ENCODE assay signal across 8 worm cellular contexts in genomic region chrIV:11298154-11299086, ce11.
A peak's percentile ranks its signal among the peaks of the same experiment; 100 is the strongest.
TF ChIP-seq lines count a peak whose summit lies in the region.

Gene B0035.15, minus strand, starts transcription at chrIV:11298252.
Gene dnj-1, plus strand, starts transcription at chrIV:11299036.

TF ChIP-seq in whole organism, L1 larva, 84 proteins besides CTCF, POLR2A, EP300 and RAD21 (continues in another document):
- TF ChIP-seq efl-1 (optimal IDR thresholded peaks at IDR 0.05; lab: Kevin White, UChicago) (peak; percentile 17 to 30), efl-1 (GFP tag; optimal IDR thresholded peaks at IDR 0.05 in 1 of 2; lab: Kevin White, UChicago) (peak; percentile 35 to 47), mep-1 (tag; optimal IDR thresholded peaks at IDR 0.05; lab: Kevin White, UChicago) (peak; percentile 37), pax-3 (tag; optimal IDR thresholded peaks at IDR 0.05; lab: Kevin White, UChicago) (no peak), ztf-4 (tag; optimal IDR thresholded peaks at IDR 0.05; lab: Kevin White, UChicago) (no peak), nhr-19 (GFP tag; conservative IDR thresholded peaks at IDR 0.05; lab: Robert Waterston, UW) (no peak), snpc-4 (tag; optimal IDR thresholded peaks at IDR 0.05; lab: Kevin White, UChicago) (peak; percentile 23), nhr-71 (tag; optimal IDR thresholded peaks at IDR 0.05; lab: Kevin White, UChicago) (peak; percentile 50), hpl-2 (GFP tag; optimal IDR thresholded peaks at IDR 0.05; lab: Kevin White, UChicago) (no peak), dpl-1 (GFP tag; optimal IDR thresholded peaks at IDR 0.05; lab: Kevin White, UChicago) (peak in 1 of 3 experiments; percentile 43), lin-35 (GFP tag; optimal IDR thresholded peaks at IDR 0.05; lab: Kevin White, UChicago) (peak; percentile 21 to 23)

TF ChIP-seq in whole organism, L2 larva, 48 proteins besides CTCF, POLR2A, EP300 and RAD21 (continues in another document):
- peak; percentile 78 for TF ChIP-seq C34F6.9 (tag; optimal IDR thresholded peaks at IDR 0.05; lab: Kevin White, UChicago)
- TF ChIP-seq elt-3 (tag; optimal IDR thresholded peaks at IDR 0.05; lab: Kevin White, UChicago), result no peak
- peak; percentile 19 for TF ChIP-seq F13H6.1 (tag; optimal IDR thresholded peaks at IDR 0.05; lab: Kevin White, UChicago)
- TF ChIP-seq nhr-129 (tag; optimal IDR thresholded peaks at IDR 0.05; lab: Kevin White, UChicago), result peak; percentile 8
- TF ChIP-seq fos-1 (tag; optimal IDR thresholded peaks at IDR 0.05; lab: Kevin White, UChicago), result peak; percentile 67
- peak in 1 of 2 experiments; percentile 52 for TF ChIP-seq lsy-2 (tag; optimal IDR thresholded peaks at IDR 0.05; lab: Kevin White, UChicago)
- TF ChIP-seq blmp-1 (tag; optimal IDR thresholded peaks at IDR 0.05; lab: Kevin White, UChicago; ENCODE audit: insufficient read depth), result peak; percentile 51
- TF ChIP-seq crh-2 (tag; optimal IDR thresholded peaks at IDR 0.05; lab: Kevin White, UChicago), result peak; percentile 43
- no peak for TF ChIP-seq zag-1 (tag; optimal IDR thresholded peaks at IDR 0.05; lab: Kevin White, UChicago)
- peak; percentile 36 for TF ChIP-seq gmeb-1 (tag; optimal IDR thresholded peaks at IDR 0.05; lab: Kevin White, UChicago)
- TF ChIP-seq lin-13 (GFP tag; optimal IDR thresholded peaks at IDR 0.05; lab: Kevin White, UChicago), result no peak

TF ChIP-seq in whole organism, L3 larva, 47 proteins besides CTCF, POLR2A, EP300 and RAD21 (continues in another document):
- TF ChIP-seq snpc-4 (tag; optimal IDR thresholded peaks at IDR 0.05; lab: Kevin White, UChicago) (peak; percentile 33), lin-15B (tag; optimal IDR thresholded peaks at IDR 0.05; lab: Kevin White, UChicago) (peak; percentile 73), nhr-11 (tag; optimal IDR thresholded peaks at IDR 0.05; lab: Kevin White, UChicago) (no peak), ztf-11 (tag; optimal IDR thresholded peaks at IDR 0.05; lab: Kevin White, UChicago) (no peak), egl-5 (tag; optimal IDR thresholded peaks at IDR 0.05; lab: Kevin White, UChicago) (peak; percentile 6), ZK546.5 (tag; optimal IDR thresholded peaks at IDR 0.05; lab: Kevin White, UChicago) (no peak), hmg-11 (tag; optimal IDR thresholded peaks at IDR 0.05; lab: Kevin White, UChicago) (peak; percentile 57), nfya-1 (tag; optimal IDR thresholded peaks at IDR 0.05; lab: Kevin White, UChicago; ENCODE audit: insufficient read depth) (peak; percentile 74), unc-39 (tag; optimal IDR thresholded peaks at IDR 0.05; lab: Kevin White, UChicago) (no peak), unc-62 (GFP tag; optimal IDR thresholded peaks at IDR 0.05; lab: Kevin White, UChicago) (no peak), ama-1 (optimal IDR thresholded peaks at IDR 0.05; lab: Kevin White, UChicago) (no peak), elt-2 (tag; optimal IDR thresholded peaks at IDR 0.05; lab: Kevin White, UChicago) (peak; percentile 7)

TF ChIP-seq in whole organism, L4 larva, 104 proteins besides CTCF, POLR2A, EP300 and RAD21 (continues in another document):
- TF ChIP-seq lin-15B (tag; optimal IDR thresholded peaks at IDR 0.05; lab: Kevin White, UChicago) (no peak), nhr-77 (tag; optimal IDR thresholded peaks at IDR 0.05; lab: Kevin White, UChicago) (peak; percentile 1), nhr-42 (GFP tag; IDR thresholded peaks at IDR 0.05; lab: Robert Waterston, UW) (no peak), ceh-28 (tag; optimal IDR thresholded peaks at IDR 0.05; lab: Kevin White, UChicago) (no peak), lin-38 (GFP tag; IDR thresholded peaks at IDR 0.05; lab: Robert Waterston, UW) (peak; percentile 69), lin-1 (GFP tag; IDR thresholded peaks at IDR 0.05; lab: Robert Waterston, UW) (no peak), ceh-20 (GFP tag; IDR thresholded peaks at IDR 0.05; lab: Robert Waterston, UW) (no peak), unc-130 (GFP tag; optimal IDR thresholded peaks at IDR 0.05; lab: Kevin White, UChicago) (no peak), dve-1 (tag; optimal IDR thresholded peaks at IDR 0.05; lab: Kevin White, UChicago; ENCODE audit: insufficient read depth) (peak; percentile 46), nhr-111 (GFP tag; optimal IDR thresholded peaks at IDR 0.05; lab: Kevin White, UChicago) (no peak), F26F4.8 (GFP tag; conservative IDR thresholded peaks at IDR 0.05; lab: Robert Waterston, UW) (no peak), mdl-1 (tag; optimal IDR thresholded peaks at IDR 0.05; lab: Kevin White, UChicago) (no peak), dmd-8 (GFP tag; IDR thresholded peaks at IDR 0.05; lab: Robert Waterston, UW) (no peak)

TF ChIP-seq in whole organism, late embryonic, 69 proteins besides CTCF, POLR2A, EP300 and RAD21 (continues in another document):
- TF ChIP-seq nfya-1 (tag; optimal IDR thresholded peaks at IDR 0.05; lab: Kevin White, UChicago) (peak; percentile 11), sox-2 (GFP tag; IDR thresholded peaks at IDR 0.05; lab: Robert Waterston, UW) (no peak), ceh-34 (tag; optimal IDR thresholded peaks at IDR 0.05; lab: Kevin White, UChicago) (no peak), Y22D7AL.16 (tag; optimal IDR thresholded peaks at IDR 0.05; lab: Kevin White, UChicago) (no peak), npax-4 (tag; optimal IDR thresholded peaks at IDR 0.05; lab: Kevin White, UChicago) (no peak), dmd-4 (tag; optimal IDR thresholded peaks at IDR 0.05; lab: Kevin White, UChicago; ENCODE audit: borderline replicate concordance) (no peak), gmeb-2 (tag; optimal IDR thresholded peaks at IDR 0.05; lab: Kevin White, UChicago) (no peak), ceh-48 (tag; optimal IDR thresholded peaks at IDR 0.05; lab: Kevin White, UChicago) (peak; percentile 71), tbx-7 (tag; optimal IDR thresholded peaks at IDR 0.05; lab: Kevin White, UChicago) (no peak), lin-11 (tag; optimal IDR thresholded peaks at IDR 0.05; lab: Kevin White, UChicago) (no peak), T23F11.4 (GFP tag; optimal IDR thresholded peaks at IDR 0.05; lab: Kevin White, UChicago) (no peak), pat-9 (tag; optimal IDR thresholded peaks at IDR 0.05; lab: Kevin White, UChicago) (no peak), sox-4 (tag; optimal IDR thresholded peaks at IDR 0.05; lab: Kevin White, UChicago) (no peak)

TF ChIP-seq in whole organism, midembryonic, 9 proteins besides CTCF, POLR2A, EP300 and RAD21:
- TF ChIP-seq flt-1 (GFP tag; IDR thresholded peaks at IDR 0.05; lab: Robert Waterston, UW) (no peak), tab-1 (GFP tag; IDR thresholded peaks at IDR 0.05; lab: Robert Waterston, UW) (no peak), T22C8.4 (GFP tag; IDR thresholded peaks at IDR 0.05; lab: Robert Waterston, UW) (peak; percentile 63)

TF ChIP-seq in whole organism, mixed stage, embryonic, 35 proteins besides CTCF, POLR2A, EP300 and RAD21:
- TF ChIP-seq blmp-1 (tag; optimal IDR thresholded peaks at IDR 0.05; lab: Kevin White, UChicago), result peak; percentile 6
- peak; percentile 85 for TF ChIP-seq ces-1 (GFP tag; optimal IDR thresholded peaks at IDR 0.05; lab: Kevin White, UChicago)
- peak; percentile 67 for TF ChIP-seq ham-2 (GFP tag; optimal IDR thresholded peaks at IDR 0.05; lab: Kevin White, UChicago)
- no peak for TF ChIP-seq nhr-28 (tag; optimal IDR thresholded peaks at IDR 0.05; lab: Kevin White, UChicago)
- TF ChIP-seq lsy-2 (tag; optimal IDR thresholded peaks at IDR 0.05; lab: Kevin White, UChicago), result peak; percentile 11

TF ChIP-seq in whole organism, young adult, 124 proteins besides CTCF, POLR2A, EP300 and RAD21 (continues in another document):
- TF ChIP-seq nhr-27 (tag; optimal IDR thresholded peaks at IDR 0.05; lab: Kevin White, UChicago), result no peak
- peak; percentile 19 for TF ChIP-seq lin-40 (tag; optimal IDR thresholded peaks at IDR 0.05; lab: Kevin White, UChicago)
- no peak for TF ChIP-seq lir-1 (GFP tag; conservative IDR thresholded peaks at IDR 0.05; lab: Robert Waterston, UW)
- no peak for TF ChIP-seq ceh-27 (GFP tag; optimal IDR thresholded peaks at IDR 0.05; lab: Kevin White, UChicago)
- no peak for TF ChIP-seq aptf-2 (GFP tag; conservative IDR thresholded peaks at IDR 0.05; lab: Robert Waterston, UW)
- TF ChIP-seq F57C9.4 (tag; optimal IDR thresholded peaks at IDR 0.05; lab: Kevin White, UChicago), result no peak
- TF ChIP-seq mxl-1 (tag; optimal IDR thresholded peaks at IDR 0.05; lab: Kevin White, UChicago), result no peak
- TF ChIP-seq madf-6 (GFP tag; IDR thresholded peaks at IDR 0.05; lab: Robert Waterston, UW), result peak; percentile 78
- TF ChIP-seq F33H1.4 (GFP tag; IDR thresholded peaks at IDR 0.05; lab: Robert Waterston, UW), result peak; percentile 81
- TF ChIP-seq Y95B8A.8 (GFP tag; IDR thresholded peaks at IDR 0.05; lab: Robert Waterston, UW), result no peak
- TF ChIP-seq let-526 (GFP tag; IDR thresholded peaks at IDR 0.05; lab: Robert Waterston, UW), result no peak
- no peak for TF ChIP-seq attf-6 (GFP tag; IDR thresholded peaks at IDR 0.05; lab: Robert Waterston, UW)
- no peak for TF ChIP-seq ceh-91 (GFP tag; IDR thresholded peaks at IDR 0.05; lab: Robert Waterston, UW)
- TF ChIP-seq zim-3 (tag; optimal IDR thresholded peaks at IDR 0.05; lab: Kevin White, UChicago), result no peak
- TF ChIP-seq mes-4 (tag; optimal IDR thresholded peaks at IDR 0.05; lab: Kevin White, UChicago), result no peak
- no peak for TF ChIP-seq lin-54 (GFP tag; optimal IDR thresholded peaks at IDR 0.05; lab: Kevin White, UChicago)
- TF ChIP-seq C06A6.2 (GFP tag; conservative IDR thresholded peaks at IDR 0.05; lab: Robert Waterston, UW), result no peak
- TF ChIP-seq lsl-1 (GFP tag; optimal IDR thresholded peaks at IDR 0.05; lab: Kevin White, UChicago), result peak; percentile 82
- TF ChIP-seq hmg-20 (GFP tag; IDR thresholded peaks at IDR 0.05; lab: Robert Waterston, UW), result no peak
- no peak for TF ChIP-seq ceh-100 (GFP tag; IDR thresholded peaks at IDR 0.05; lab: Robert Waterston, UW)
- TF ChIP-seq athp-1 (tag; optimal IDR thresholded peaks at IDR 0.05; lab: Kevin White, UChicago), result no peak
- no peak for TF ChIP-seq egl-18 (GFP tag; IDR thresholded peaks at IDR 0.05; lab: Robert Waterston, UW)
- TF ChIP-seq madf-8 (GFP tag; conservative IDR thresholded peaks at IDR 0.05; lab: Robert Waterston, UW), result peak; percentile 34; the same call in 1 of the 2 replicates
- no peak for TF ChIP-seq F37B4.10 (GFP tag; IDR thresholded peaks at IDR 0.05; lab: Robert Waterston, UW)
- no peak for TF ChIP-seq Y53G8AR.9 (GFP tag; conservative IDR thresholded peaks at IDR 0.05; lab: Robert Waterston, UW)
- TF ChIP-seq sdz-38 (tag; optimal IDR thresholded peaks at IDR 0.05; lab: Kevin White, UChicago), result no peak
- TF ChIP-seq mel-28 (tag; optimal IDR thresholded peaks at IDR 0.05; lab: Kevin White, UChicago; ENCODE audit: borderline replicate concordance), result no peak
- no peak for TF ChIP-seq ccch-3 (GFP tag; optimal IDR thresholded peaks at IDR 0.05; lab: Kevin White, UChicago)
- TF ChIP-seq nfya-2 (GFP tag; IDR thresholded peaks at IDR 0.05; lab: Robert Waterston, UW), result no peak
- TF ChIP-seq tlf-1 (GFP tag; optimal IDR thresholded peaks at IDR 0.05; lab: Kevin White, UChicago), result no peak
- TF ChIP-seq ama-1 (optimal IDR thresholded peaks at IDR 0.05; lab: Kevin White, UChicago), result no peak
- TF ChIP-seq ama-1 (GFP tag; optimal IDR thresholded peaks at IDR 0.05; lab: Kevin White, UChicago), result no peak
- peak; percentile 68 for TF ChIP-seq mcd-1 (GFP tag; IDR thresholded peaks at IDR 0.05; lab: Robert Waterston, UW)
